Fruit fly (Drosophila melanogaster): Measurements from ENCODE around the gene btn.

Gene btn

dm6 chr3R:22596450-22596849, 10.0 kb upstream of the btn start (continued):
- TF ChIP-seq nerfin-2 (GFP tag; IDR thresholded peaks at IDR 0.05; ENCODE audit: partially characterized antibody) = no peak
- peak; percentile 27 for TF ChIP-seq CG8359 (GFP tag; optimal IDR thresholded peaks at IDR 0.05; ENCODE audit: borderline replicate concordance)
- TF ChIP-seq CG15601 (tag; optimal IDR thresholded peaks at IDR 0.05) = peak; percentile 66
- TF ChIP-seq chinmo (GFP tag; IDR thresholded peaks at IDR 0.05; ENCODE audit: partially characterized antibody) = 0 out of 4 replicates have a peak, but pooled peaks have one; percentile 37
- no peak for TF ChIP-seq YL-1 (GFP tag; optimal IDR thresholded peaks at IDR 0.05)
- peak; percentile 11 for TF ChIP-seq NfI (GFP tag; optimal IDR thresholded peaks at IDR 0.05)
- no peak for TF ChIP-seq run (tag; optimal IDR thresholded peaks at IDR 0.05)
- peak; percentile 65 for TF ChIP-seq Asciz (GFP tag; optimal IDR thresholded peaks at IDR 0.05)
- peak; percentile 56 for TF ChIP-seq CG13296 (GFP tag; optimal IDR thresholded peaks at IDR 0.05)
- peak; percentile 60 for TF ChIP-seq sens-2 (GFP tag; IDR thresholded peaks at IDR 0.05)
- TF ChIP-seq CG12155 (GFP tag; optimal IDR thresholded peaks at IDR 0.05) = no peak
- peak; percentile 10 for TF ChIP-seq CG8924 (tag; optimal IDR thresholded peaks at IDR 0.05)
- TF ChIP-seq CG2199 (GFP tag; IDR thresholded peaks at IDR 0.05) = peak; percentile 57; the same call in 1 of the 3 replicates
- TF ChIP-seq lilli (GFP tag; optimal IDR thresholded peaks at IDR 0.05) = no peak
- no peak for TF ChIP-seq CG13287 (GFP tag; IDR thresholded peaks at IDR 0.05; ENCODE audit: partially characterized antibody)
- TF ChIP-seq CG6272 (GFP tag; IDR thresholded peaks at IDR 0.05) = no peak
- no peak for TF ChIP-seq CG31388 (GFP tag; optimal IDR thresholded peaks at IDR 0.05)
- TF ChIP-seq sob (GFP tag; IDR thresholded peaks at IDR 0.05) = peak; percentile 64; the same call in 1 of the 2 replicates
- no peak for TF ChIP-seq CG42726 (GFP tag; IDR thresholded peaks at IDR 0.05; ENCODE audit: partially characterized antibody)
- TF ChIP-seq CG7963 (GFP tag; IDR thresholded peaks at IDR 0.05; ENCODE audit: partially characterized antibody) = no peak
- no peak for TF ChIP-seq eve (GFP tag; optimal IDR thresholded peaks at IDR 0.05)
- peak; percentile 43 for TF ChIP-seq CG18764 (GFP tag; optimal IDR thresholded peaks at IDR 0.05)
- no peak for TF ChIP-seq CG2889 (GFP tag; IDR thresholded peaks at IDR 0.05)
- peak; percentile 28 for TF ChIP-seq CG5180 (GFP tag; optimal IDR thresholded peaks at IDR 0.05)
- TF ChIP-seq CG17385 (GFP tag; optimal IDR thresholded peaks at IDR 0.05) = peak; percentile 44
- no peak for TF ChIP-seq Aef1 (GFP tag; IDR thresholded peaks at IDR 0.05)
- no peak for TF ChIP-seq hth (optimal IDR thresholded peaks at IDR 0.05)
- TF ChIP-seq Nf-YB (GFP tag; optimal IDR thresholded peaks at IDR 0.05) = no peak
- TF ChIP-seq fd64A (GFP tag; optimal IDR thresholded peaks at IDR 0.05) = peak; percentile 70
- TF ChIP-seq dysf (GFP tag; IDR thresholded peaks at IDR 0.05) = no peak; the same call in 2 of the 3 replicates
- no peak for TF ChIP-seq Doc2 (GFP tag; IDR thresholded peaks at IDR 0.05)
- TF ChIP-seq Chrac-16 (GFP tag; optimal IDR thresholded peaks at IDR 0.05) = no peak
- no peak for TF ChIP-seq pb (GFP tag; optimal IDR thresholded peaks at IDR 0.05)
- TF ChIP-seq CG31365 (tag; optimal IDR thresholded peaks at IDR 0.05) = no peak
- TF ChIP-seq Trl (optimal IDR thresholded peaks at IDR 0.05) = no peak
- TF ChIP-seq Trl (GFP tag; optimal IDR thresholded peaks at IDR 0.05) = peak; percentile 67
- no peak for TF ChIP-seq H2.0 (GFP tag; IDR thresholded peaks at IDR 0.05)
- no peak for TF ChIP-seq zf30C (GFP tag; optimal IDR thresholded peaks at IDR 0.05)
- TF ChIP-seq CG10209 (GFP tag; optimal IDR thresholded peaks at IDR 0.05) = peak; percentile 62
- TF ChIP-seq CG31441 (GFP tag; IDR thresholded peaks at IDR 0.05) = 0 out of 2 replicates have a peak, but pooled peaks have one; percentile 12
- TF ChIP-seq CG6254 (GFP tag; optimal IDR thresholded peaks at IDR 0.05) = peak; percentile 26
- no peak for TF ChIP-seq CG7271 (tag; optimal IDR thresholded peaks at IDR 0.05)
- peak; percentile 70 for TF ChIP-seq MTF-1 (GFP tag; optimal IDR thresholded peaks at IDR 0.05; ENCODE audit: borderline replicate concordance)
- no peak for TF ChIP-seq mld (GFP tag; IDR thresholded peaks at IDR 0.05; ENCODE audit: partially characterized antibody)
- TF ChIP-seq CG15696 (tag; optimal IDR thresholded peaks at IDR 0.05) = peak; percentile 45
- TF ChIP-seq CG8281 (tag; optimal IDR thresholded peaks at IDR 0.05) = peak; percentile 38
- no peak for TF ChIP-seq hkb (optimal IDR thresholded peaks at IDR 0.05)
- TF ChIP-seq hkb (GFP tag; IDR thresholded peaks at IDR 0.05) = peak; percentile 76
- no peak for TF ChIP-seq Eip74EF (GFP tag; optimal IDR thresholded peaks at IDR 0.05)
- TF ChIP-seq Atf-2 (GFP tag; optimal IDR thresholded peaks at IDR 0.05) = peak; percentile 26

Data from whole organism, embryonic.